Worm (Caenorhabditis elegans) whole organism, late embryonic: ENCODE data around the gene C26B2.8.

Experiments
- K02D7.2 ChIP-seq: sonication (generic microtip); optimal IDR thresholded peaks from 2 replicates; lab custom pipeline; 2017; ENCODE audit warnings: mild to moderate bottlenecking, missing genetic modification characterization, missing compliant biosample characterization
- ama-1 ChIP-seq: fragments of 150-350 bp; optimal IDR thresholded peaks from 2 replicates; lab custom pipeline; 2014
- ceh-2 ChIP-seq: sonication (generic microtip); optimal IDR thresholded peaks from 2 replicates; lab custom pipeline; 2016; ENCODE audit warnings: missing genotype, missing genetic modification characterization, missing compliant biosample characterization
- ceh-22 ChIP-seq: sonication (generic microtip); optimal IDR thresholded peaks from 2 replicates; lab custom pipeline; 2017; ENCODE audit warnings: missing biosample characterization, missing genetic modification characterization
- ets-4 ChIP-seq: sonication (generic microtip); optimal IDR thresholded peaks from 2 replicates; lab custom pipeline; 2016; ENCODE audit warnings: missing genetic modification characterization, missing compliant biosample characterization
- hlh-13 ChIP-seq: fragments of 200-800 bp; sonication (Bioruptor generic); optimal IDR thresholded peaks from 2 replicates; lab custom pipeline; 2018; ENCODE audit warnings: mild to moderate bottlenecking, missing genetic modification characterization, missing compliant biosample characterization
- lim-6 ChIP-seq: sonication (generic microtip); optimal IDR thresholded peaks from 2 replicates; lab custom pipeline; 2016; ENCODE audit warnings: missing genetic modification characterization, missing compliant biosample characterization
- lin-11 ChIP-seq: fragments of 200-800 bp; sonication (Bioruptor generic); optimal IDR thresholded peaks from 2 replicates; lab custom pipeline; 2018; ENCODE audit warnings: mild to moderate bottlenecking, missing genetic modification characterization, missing compliant biosample characterization
- madf-2 ChIP-seq: sonication (generic microtip); optimal IDR thresholded peaks from 2 replicates; lab custom pipeline; 2017; ENCODE audit warnings: missing genetic modification characterization, missing compliant biosample characterization
- nhr-232 ChIP-seq: sonication (generic microtip); optimal IDR thresholded peaks from 2 replicates; lab custom pipeline; 2016; ENCODE audit warnings: missing genetic modification characterization, missing compliant biosample characterization
- pag-3 ChIP-seq: sonication (generic microtip); optimal IDR thresholded peaks from 2 replicates; lab custom pipeline; 2016; ENCODE audit warnings: missing compliant biosample characterization, missing genetic modification characterization, borderline replicate concordance
- syd-9 ChIP-seq: sonication (generic microtip); optimal IDR thresholded peaks from 2 replicates; lab custom pipeline; 2016; ENCODE audit warnings: mild to moderate bottlenecking, missing genetic modification characterization, moderate library complexity, missing compliant biosample characterization

- TF ChIP-seq syd-9 (tag; lab: Kevin White, UChicago) (no peak), ceh-22 (no peak), ceh-2 (tag; lab: Kevin White, UChicago) (no peak), ama-1 (lab: Kevin White, UChicago) (no peak), pag-3 (no peak), lin-11 (tag; lab: Kevin White, UChicago) (no peak), lim-6 (tag; lab: Kevin White, UChicago) (no peak), ets-4 (tag; lab: Kevin White, UChicago) (no peak), nhr-232 (tag; lab: Kevin White, UChicago) (no peak), madf-2 (tag; lab: Kevin White, UChicago) (no peak), hlh-13 (GFP tag; lab: Kevin White, UChicago) (no peak), K02D7.2 (tag; lab: Kevin White, UChicago) (no peak)
These were observed 13.2 kb upstream of the C26B2.8 start for ce11 chrIV:8000763-8001162.
